Fruit fly (Drosophila melanogaster) Kc167 (cell line): ENCODE data around the gene CG14892.

Source experiments
- Myc ChIP-seq: fragments of >200 bp; optimal IDR thresholded peaks from 2 replicates; lab custom pipeline; 2017; ENCODE audit warnings: missing external identifiers
- Sin3A ChIP-seq: fragments of >200 bp; optimal IDR thresholded peaks from 2 replicates; lab custom pipeline; 2018; ENCODE audit warnings: missing external identifiers
- h ChIP-seq: fragments of >200 bp; optimal IDR thresholded peaks from 3 replicates; lab custom pipeline; 2018; ENCODE audit warnings: missing external identifiers
- insv ChIP-seq: fragments of >200 bp; optimal IDR thresholded peaks from 3 replicates; lab custom pipeline; 2018; ENCODE audit warnings: missing external identifiers
- psq ChIP-seq: fragments of >200 bp; optimal IDR thresholded peaks from 2 replicates; lab custom pipeline; 2017; ENCODE audit warnings: missing external identifiers
- ttk ChIP-seq: sonication (Bioruptor generic); optimal IDR thresholded peaks from 2 replicates; lab custom pipeline; 2017; ENCODE audit warnings: missing external identifiers

- TF ChIP-seq Myc: no peak
- no peak for TF ChIP-seq Sin3A (lab: Kevin White, UChicago)
- TF ChIP-seq psq (lab: Kevin White, UChicago): no peak
- no peak for TF ChIP-seq h (lab: Kevin White, UChicago)
- TF ChIP-seq ttk: no peak
- no peak for TF ChIP-seq insv
These were observed 2.8 kb upstream of the CG14892 start for dm6 chr3R:16591407-16591806.
